Fruit fly (Drosophila melanogaster) whole organism, embryonic: ENCODE data around the gene CG17283.

ENCODE experiments used
- Atf-2 ChIP-seq: fragments of 200-800 bp; sonication (Bioruptor generic); optimal IDR thresholded peaks from 2 replicates; lab custom pipeline; 2016; ENCODE audit warnings: missing biosample characterization, missing genetic modification characterization
- Awh ChIP-seq: fragments of 200-800 bp; sonication (Bioruptor generic); IDR thresholded peaks from 2 replicates; pipeline ENCODE4, ENCODE4 v1.3.6; 2022; ENCODE audit warnings: missing biosample characterization, missing genetic modification characterization
- BtbVII ChIP-seq: fragments of 200-800 bp; sonication (Bioruptor generic); optimal IDR thresholded peaks from 3 replicates; lab custom pipeline; 2017; ENCODE audit warnings: missing biosample characterization, mild to moderate bottlenecking, missing genetic modification characterization
- CG12104 ChIP-seq: fragments of 200-800 bp; sonication (Bioruptor generic); optimal IDR thresholded peaks from 3 replicates; lab custom pipeline; 2016; ENCODE audit warnings: missing biosample characterization, missing genetic modification characterization
- CG1233 ChIP-seq: fragments of 200-800 bp; sonication (Bioruptor generic); optimal IDR thresholded peaks from 4 replicates; lab custom pipeline; 2018; ENCODE audit warnings: missing biosample characterization, mild to moderate bottlenecking, missing genetic modification characterization
- CG14860 ChIP-seq: fragments of 200-800 bp; sonication (Bioruptor generic); IDR thresholded peaks from 3 replicates; pipeline ENCODE4 v1.3.6; 2022; ENCODE audit warnings: missing biosample characterization, missing genetic modification characterization; ENCODE audit not compliant: partially characterized antibody
- CG18011 ChIP-seq: fragments of 200-800 bp; sonication (Bioruptor generic); optimal IDR thresholded peaks from 2 replicates; lab custom pipeline; 2017; ENCODE audit warnings: missing biosample characterization, missing genetic modification characterization, mild to moderate bottlenecking, moderate library complexity, missing genotype
- CG18476 ChIP-seq: fragments of 200-800 bp; sonication (Bioruptor generic); optimal IDR thresholded peaks from 2 replicates; lab custom pipeline; 2016; ENCODE audit warnings: missing biosample characterization, mild to moderate bottlenecking, missing genetic modification characterization
- CG18764 ChIP-seq: fragments of 200-800 bp; sonication (Bioruptor generic); optimal IDR thresholded peaks from 3 replicates; lab custom pipeline; 2016; ENCODE audit warnings: missing biosample characterization, missing genetic modification characterization
- CG2116 ChIP-seq: fragments of 200-800 bp; sonication (Bioruptor generic); optimal IDR thresholded peaks from 3 replicates; lab custom pipeline; 2018; ENCODE audit warnings: missing biosample characterization, mild to moderate bottlenecking, missing genetic modification characterization
- CG30020 ChIP-seq: fragments of 200-800 bp; optimal IDR thresholded peaks from 2 replicates; lab custom pipeline; 2019; ENCODE audit warnings: missing biosample characterization, mild to moderate bottlenecking, missing genetic modification characterization, moderate library complexity
- CG4404 ChIP-seq: fragments of 200-800 bp; sonication (Bioruptor generic); IDR thresholded peaks from 2 replicates; pipeline ENCODE4 v1.3.6; 2022; ENCODE audit warnings: missing biosample characterization, missing genetic modification characterization
- CG4707 ChIP-seq: fragments of 200-800 bp; sonication (Bioruptor generic); optimal IDR thresholded peaks from 2 replicates; lab custom pipeline; 2018; ENCODE audit warnings: missing biosample characterization, mild to moderate bottlenecking, missing genetic modification characterization, moderate library complexity
- CG4854 ChIP-seq: fragments of 200-800 bp; sonication (Bioruptor generic); optimal IDR thresholded peaks from 2 replicates; lab custom pipeline; 2016; ENCODE audit warnings: missing biosample characterization, missing genetic modification characterization, inconsistent platforms
- CG6765 ChIP-seq: fragments of 200-800 bp; sonication (Bioruptor generic); optimal IDR thresholded peaks from 3 replicates; lab custom pipeline; 2017; ENCODE audit warnings: missing biosample characterization, mild to moderate bottlenecking, missing genetic modification characterization
- CG6791 ChIP-seq: fragments of 200-800 bp; sonication (Bioruptor generic); IDR thresholded peaks from 3 replicates; pipeline ENCODE4 v1.3.6; 2022; ENCODE audit warnings: missing biosample characterization, missing genetic modification characterization; ENCODE audit not compliant: partially characterized antibody
- CG6854 ChIP-seq: fragments of 200-800 bp; sonication (Bioruptor generic); optimal IDR thresholded peaks from 3 replicates; lab custom pipeline; 2017; ENCODE audit warnings: missing biosample characterization, mild to moderate bottlenecking, missing genetic modification characterization
- CG7786 ChIP-seq: fragments of 200-800 bp; sonication (Bioruptor generic); optimal IDR thresholded peaks from 2 replicates; lab custom pipeline; 2016; ENCODE audit warnings: missing biosample characterization, missing genetic modification characterization
- CG9817 ChIP-seq: fragments of 200-800 bp; sonication (Bioruptor generic); optimal IDR thresholded peaks from 2 replicates; lab custom pipeline; 2018; ENCODE audit warnings: missing biosample characterization, mild to moderate bottlenecking, missing genetic modification characterization, moderate library complexity
- CkIIα-i1 ChIP-seq: fragments of 200-800 bp; sonication (Bioruptor generic); IDR thresholded peaks from 2 replicates; pipeline ENCODE4 v1.3.6; 2022; ENCODE audit warnings: missing biosample characterization, missing genetic modification characterization
- D19A ChIP-seq: fragments of 200-800 bp; optimal IDR thresholded peaks from 3 replicates; lab custom pipeline; 2019; ENCODE audit warnings: missing biosample characterization, mild to moderate bottlenecking, missing genetic modification characterization, moderate library complexity
- Dfd ChIP-seq, 2 experiments: fragments of >200 bp; optimal IDR thresholded peaks; 2 replicates each; lab custom pipeline; 2017; ENCODE audit warnings: missing biosample characterization in 2 of 2, missing genetic modification characterization in 2 of 2
- Ets97D ChIP-seq: fragments of 200-800 bp; sonication (Bioruptor generic); optimal IDR thresholded peaks from 3 replicates; lab custom pipeline; 2016; ENCODE audit warnings: missing biosample characterization, missing genetic modification characterization
- Lhr ChIP-seq: fragments of 200-800 bp; sonication (Bioruptor generic); optimal IDR thresholded peaks from 3 replicates; lab custom pipeline; 2017; ENCODE audit warnings: mild to moderate bottlenecking, missing biosample characterization, missing genetic modification reagents, missing genetic modification characterization
- Lim3 ChIP-seq: fragments of 200-800 bp; sonication (Bioruptor generic); IDR thresholded peaks from 2 replicates; pipeline ENCODE4 v1.3.6; 2022; ENCODE audit warnings: missing biosample characterization, missing genetic modification characterization
- MBD-R2 ChIP-seq: fragments of 200-800 bp; sonication (Bioruptor generic); IDR thresholded peaks from 2 replicates; pipeline ENCODE4 v1.3.6; 2022; ENCODE audit warnings: missing biosample characterization, missing genetic modification characterization
- Med ChIP-seq: fragments of 200-800 bp; sonication (Bioruptor generic); peaks from one replicate; lab custom pipeline; 2016; ENCODE audit warnings: missing biosample characterization, missing genetic modification characterization, mild to moderate bottlenecking, inconsistent platforms, moderate library complexity
- NC2α ChIP-seq: fragments of 200-800 bp; sonication (Bioruptor generic); optimal IDR thresholded peaks from 2 replicates; lab custom pipeline; 2016; ENCODE audit warnings: missing biosample characterization, missing genetic modification characterization
- NFAT ChIP-seq: fragments of 200-800 bp; sonication (Bioruptor generic); IDR thresholded peaks from 2 replicates; pipeline ENCODE4 v1.3.6; 2022; ENCODE audit warnings: missing biosample characterization, missing genetic modification characterization
- Scr ChIP-seq: fragments of 200-800 bp; sonication (Bioruptor generic); IDR thresholded peaks from 2 replicates; pipeline ENCODE4 v1.3.6; 2022; ENCODE audit warnings: missing biosample characterization, missing genetic modification characterization; ENCODE audit not compliant: partially characterized antibody
- Sox100B ChIP-seq: fragments of 200-800 bp; sonication (Bioruptor generic); optimal IDR thresholded peaks from 3 replicates; lab custom pipeline; 2018; ENCODE audit warnings: missing biosample characterization, mild to moderate bottlenecking, missing genetic modification characterization
- TFAM ChIP-seq: fragments of 200-800 bp; sonication (Bioruptor generic); optimal IDR thresholded peaks from 2 replicates; lab custom pipeline; 2017; ENCODE audit warnings: missing biosample characterization, missing genetic modification characterization, inconsistent platforms
- cg ChIP-seq: fragments of 200-800 bp; sonication (Bioruptor generic); optimal IDR thresholded peaks from 3 replicates; lab custom pipeline; 2019; ENCODE audit warnings: missing biosample characterization, mild to moderate bottlenecking, missing genetic modification characterization, moderate library complexity
- crp ChIP-seq, 2 experiments: fragments of 200-800 bp; sonication (Bioruptor generic); optimal IDR thresholded peaks; 2 replicates in 1 of 2; 3 replicates in 1 of 2; lab custom pipeline; 2017; ENCODE audit warnings: missing biosample characterization in 2 of 2, missing genetic modification characterization in 2 of 2, mild to moderate bottlenecking in 1 of 2, moderate library complexity in 1 of 2
- dati ChIP-seq: fragments of 200-800 bp; sonication (Bioruptor generic); IDR thresholded peaks from 2 replicates; pipeline ENCODE4 v1.3.6; 2022; ENCODE audit warnings: missing biosample characterization, missing genetic modification characterization
- fd3F ChIP-seq: fragments of 200-800 bp; sonication (Bioruptor generic); optimal IDR thresholded peaks from 2 replicates; lab custom pipeline; 2018; ENCODE audit warnings: missing biosample characterization, mild to moderate bottlenecking, missing genetic modification characterization, moderate library complexity
- gcm2 ChIP-seq: fragments of 200-800 bp; sonication (Bioruptor generic); optimal IDR thresholded peaks from 2 replicates; lab custom pipeline; 2016; ENCODE audit warnings: missing biosample characterization, missing genetic modification characterization
- h ChIP-seq: fragments of >200 bp; optimal IDR thresholded peaks from 2 replicates; lab custom pipeline; 2017
- pita ChIP-seq: fragments of 200-800 bp; sonication (Bioruptor generic); optimal IDR thresholded peaks from 2 replicates; lab custom pipeline; 2017; ENCODE audit warnings: missing biosample characterization, mild to moderate bottlenecking, missing genetic modification characterization
- psq ChIP-seq: fragments of 200-800 bp; sonication (Bioruptor generic); optimal IDR thresholded peaks from 2 replicates; lab custom pipeline; 2017; ENCODE audit warnings: missing biosample characterization, missing genetic modification characterization
- pum ChIP-seq: fragments of 200-800 bp; sonication (Bioruptor generic); optimal IDR thresholded peaks from 2 replicates; lab custom pipeline; 2016; ENCODE audit warnings: missing biosample characterization, missing genetic modification characterization
- scrt ChIP-seq: fragments of 200-800 bp; sonication (Bioruptor generic); optimal IDR thresholded peaks from 2 replicates; lab custom pipeline; 2018; ENCODE audit warnings: missing biosample characterization, mild to moderate bottlenecking, missing genetic modification characterization, moderate library complexity
- sima ChIP-seq: fragments of 200-800 bp; sonication (Bioruptor generic); optimal IDR thresholded peaks from 2 replicates; lab custom pipeline; 2016; ENCODE audit warnings: missing biosample characterization, missing genetic modification characterization
- so ChIP-seq: fragments of 200-800 bp; sonication (Bioruptor generic); IDR thresholded peaks from 3 replicates; pipeline ENCODE4 v1.3.6; 2022; ENCODE audit warnings: missing biosample characterization, missing genetic modification characterization
- sr ChIP-seq: fragments of 200-800 bp; sonication (Bioruptor generic); IDR thresholded peaks from 3 replicates; pipeline ENCODE4 v1.3.6; 2022; ENCODE audit warnings: missing biosample characterization, missing genetic modification characterization
- stwl ChIP-seq: fragments of 200-800 bp; sonication (Bioruptor generic); optimal IDR thresholded peaks from 3 replicates; lab custom pipeline; 2018; ENCODE audit warnings: missing biosample characterization, mild to moderate bottlenecking, missing genetic modification characterization, moderate library complexity
- tna ChIP-seq: fragments of 200-800 bp; sonication (Bioruptor generic); IDR thresholded peaks from 2 replicates; pipeline ENCODE4 v1.3.6; 2022; ENCODE audit warnings: missing biosample characterization, missing genetic modification characterization; ENCODE audit not compliant: partially characterized antibody
- toy ChIP-seq: fragments of 200-800 bp; sonication (Bioruptor generic); IDR thresholded peaks from 2 replicates; pipeline ENCODE4 v1.3.6; 2022; ENCODE audit warnings: missing biosample characterization, missing genetic modification characterization
- twi ChIP-seq: fragments of 200-800 bp; optimal IDR thresholded peaks from 2 replicates; lab custom pipeline; 2019; ENCODE audit warnings: missing biosample characterization, mild to moderate bottlenecking, missing genetic modification characterization, moderate library complexity
- zfh1 ChIP-seq: fragments of 200-800 bp; sonication (Bioruptor generic); IDR thresholded peaks from 3 replicates; pipeline ENCODE4 v1.3.6; 2022; ENCODE audit warnings: missing biosample characterization, missing genetic modification characterization

The CG17283 gene

DNA sequence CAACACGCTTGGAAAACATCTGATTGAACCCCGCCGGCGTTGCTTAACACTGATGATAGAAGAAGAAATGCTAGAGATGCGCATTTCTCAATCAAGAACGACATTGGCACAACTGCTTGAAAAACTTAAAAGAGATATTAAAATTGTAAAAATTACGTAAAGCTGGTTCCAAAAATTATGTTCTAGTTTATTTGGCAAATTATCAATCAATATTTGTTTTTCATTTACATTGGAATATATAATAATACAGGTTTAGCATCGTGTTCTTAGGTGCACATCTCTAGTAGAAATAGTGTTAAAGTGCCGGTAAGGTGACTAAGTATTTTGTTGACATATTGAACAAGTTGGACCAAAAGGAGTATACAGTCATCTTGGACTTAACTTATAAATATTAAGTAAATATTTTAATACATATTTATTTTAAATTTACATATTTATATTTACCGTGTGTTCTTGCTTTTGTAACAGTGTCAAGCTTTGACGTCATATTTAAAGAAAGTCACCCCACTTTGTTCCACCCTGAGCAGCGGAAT, 16.3 kb upstream of the CG17283 start, which contains the start of the genes Brf and sds22 (continued):
- TF ChIP-seq CG30020 (tag; lab: Kevin White, UChicago), result peak; percentile 88
- TF ChIP-seq zfh1 (GFP tag; lab: Robert Waterston, UW), result peak; percentile 95
- TF ChIP-seq CG2116 (GFP tag; lab: Kevin White, UChicago), result peak; percentile 89
- peak; percentile 67 for TF ChIP-seq TFAM
- TF ChIP-seq CG6854, result peak; percentile 67
- TF ChIP-seq CkIIα-i1, result no peak
- TF ChIP-seq Sox100B, result peak; percentile 93
- TF ChIP-seq Lim3 (GFP tag; lab: Robert Waterston, UW), result no peak
- TF ChIP-seq scrt (GFP tag; lab: Kevin White, UChicago), result peak; percentile 91
- peak in 1 of 2 experiments; percentile 91 for TF ChIP-seq Dfd (GFP tag; optimal IDR thresholded peaks at IDR 0.05; lab: Kevin White, UChicago)
- TF ChIP-seq sr (GFP tag; lab: Robert Waterston, UW), result peak; percentile 48; the same call in 2 of the 3 replicates
- TF ChIP-seq CG6791 (GFP tag; lab: Robert Waterston, UW), result 0 out of 3 replicates have a peak, but pooled peaks have one; percentile 40
- TF ChIP-seq sima (GFP tag; lab: Kevin White, UChicago), result peak; percentile 62
- peak; percentile 91 for TF ChIP-seq BtbVII (GFP tag; lab: Kevin White, UChicago)
- peak; percentile 94 for TF ChIP-seq CG18476
- peak; percentile 84 for TF ChIP-seq CG18011 (GFP tag; lab: Kevin White, UChicago)
- no peak for TF ChIP-seq pita
- TF ChIP-seq Atf-2 (GFP tag; lab: Kevin White, UChicago), result peak; percentile 94
- peak; percentile 83 to 93 for TF ChIP-seq crp (GFP tag; optimal IDR thresholded peaks at IDR 0.05; lab: Kevin White, UChicago)
- TF ChIP-seq h (lab: Kevin White, UChicago), result no peak
- TF ChIP-seq CG9817, result peak; percentile 98
- TF ChIP-seq D19A (tag; lab: Kevin White, UChicago), result peak; percentile 87
- TF ChIP-seq CG4707 (GFP tag; lab: Kevin White, UChicago), result peak; percentile 54
- TF ChIP-seq Scr, result peak; percentile 86
- peak; percentile 99 for TF ChIP-seq Med (GFP tag; lab: Kevin White, UChicago)
- peak; percentile 87 for TF ChIP-seq gcm2 (GFP tag; lab: Kevin White, UChicago)
- TF ChIP-seq CG4404 (GFP tag; lab: Robert Waterston, UW), result peak; percentile 95
- TF ChIP-seq toy (GFP tag; lab: Robert Waterston, UW), result peak; percentile 84; the same call in 1 of the 2 replicates
- peak; percentile 94 for TF ChIP-seq MBD-R2 (GFP tag; lab: Robert Waterston, UW)
- TF ChIP-seq stwl, result peak; percentile 90
- TF ChIP-seq CG1233 (GFP tag; lab: Kevin White, UChicago), result peak; percentile 95
- TF ChIP-seq CG4854 (GFP tag; lab: Kevin White, UChicago), result peak; percentile 94
- TF ChIP-seq CG14860 (GFP tag; lab: Robert Waterston, UW), result peak; percentile 74; the same call in 2 of the 3 replicates
- TF ChIP-seq so (GFP tag; lab: Robert Waterston, UW), result peak; percentile 87
- TF ChIP-seq CG7786 (GFP tag; lab: Kevin White, UChicago), result peak; percentile 95
- TF ChIP-seq NC2α (GFP tag; lab: Kevin White, UChicago), result peak; percentile 89
- peak; percentile 79; the same call in 1 of the 2 replicates for TF ChIP-seq Awh
- TF ChIP-seq Ets97D, result peak; percentile 88
- TF ChIP-seq pum, result peak; percentile 96
- TF ChIP-seq twi, result peak; percentile 94
- peak; percentile 85 for TF ChIP-seq psq (GFP tag; lab: Kevin White, UChicago)
- peak; percentile 89 for TF ChIP-seq NFAT (GFP tag; lab: Robert Waterston, UW)
- peak; percentile 82 for TF ChIP-seq CG6765 (GFP tag; lab: Kevin White, UChicago)
- peak; percentile 95 for TF ChIP-seq CG18764 (GFP tag; lab: Kevin White, UChicago)
- TF ChIP-seq CG12104 (GFP tag; lab: Kevin White, UChicago), result peak; percentile 94
- peak; percentile 56; the same call in 1 of the 2 replicates for TF ChIP-seq tna
- TF ChIP-seq cg (GFP tag; lab: Kevin White, UChicago), result no peak
- peak; percentile 84 for TF ChIP-seq Lhr (GFP tag; lab: Kevin White, UChicago)
- peak; percentile 95 for TF ChIP-seq fd3F (GFP tag; lab: Kevin White, UChicago)
- peak; percentile 77 for TF ChIP-seq dati
